Fruit fly (Drosophila melanogaster): ENCODE data around the gene CG12947.

CG12947 gene

DNA sequence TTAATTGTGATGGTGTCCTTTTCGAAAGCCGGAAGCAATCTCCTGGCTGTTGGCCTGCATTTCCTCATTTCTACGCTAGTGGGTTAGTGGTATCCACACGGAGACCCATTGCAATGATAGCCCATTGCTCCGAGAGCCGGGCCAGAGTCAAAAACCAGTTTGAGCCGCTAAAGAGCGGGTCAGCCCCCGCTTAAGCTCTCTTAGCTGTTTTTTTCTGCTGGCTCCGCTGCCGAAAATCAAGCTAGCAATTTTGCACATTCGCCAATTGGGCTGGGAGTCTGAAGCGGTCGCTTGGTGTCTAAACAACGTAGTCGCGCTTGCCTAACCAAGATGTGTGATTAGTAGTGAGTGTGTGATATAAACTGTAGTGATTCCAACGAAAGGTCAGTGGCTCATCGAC lies at the start of gene CG12947:
Gene CG12947, plus strand, starts transcription at position 301 of the 400 bp plus-strand sequence.
- no peak for TF ChIP-seq CTCF (optimal IDR thresholded peaks at IDR 0.05)
- no peak for TF ChIP-seq CG8478 (optimal IDR thresholded peaks at IDR 0.05)

DNA sequence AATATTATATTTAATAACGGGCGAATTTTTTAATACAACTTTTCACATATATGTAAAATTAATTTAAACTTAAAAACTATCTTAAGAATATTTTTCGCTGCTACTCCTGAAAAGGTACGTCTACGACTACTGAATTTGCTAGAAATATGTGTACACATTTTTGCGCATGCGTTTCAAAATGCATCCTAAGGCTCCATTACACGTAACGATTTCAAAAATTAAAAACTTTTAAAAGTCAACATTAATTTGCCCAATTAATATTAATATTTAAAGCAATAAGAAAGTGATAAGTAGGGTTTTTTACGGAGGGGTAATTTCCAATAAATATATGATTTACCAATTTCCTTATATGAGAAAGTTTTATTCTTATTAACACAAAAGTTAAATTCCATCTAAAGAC lies 49.1 kb upstream of the CG12947 start, which contains the start of gene FoxP:
Gene FoxP, minus strand, starts transcription at position 89 of the 400 bp plus-strand sequence.
- TF ChIP-seq CTCF (optimal IDR thresholded peaks at IDR 0.05) (no peak), CG8478 (optimal IDR thresholded peaks at IDR 0.05) (no peak)

DNA sequence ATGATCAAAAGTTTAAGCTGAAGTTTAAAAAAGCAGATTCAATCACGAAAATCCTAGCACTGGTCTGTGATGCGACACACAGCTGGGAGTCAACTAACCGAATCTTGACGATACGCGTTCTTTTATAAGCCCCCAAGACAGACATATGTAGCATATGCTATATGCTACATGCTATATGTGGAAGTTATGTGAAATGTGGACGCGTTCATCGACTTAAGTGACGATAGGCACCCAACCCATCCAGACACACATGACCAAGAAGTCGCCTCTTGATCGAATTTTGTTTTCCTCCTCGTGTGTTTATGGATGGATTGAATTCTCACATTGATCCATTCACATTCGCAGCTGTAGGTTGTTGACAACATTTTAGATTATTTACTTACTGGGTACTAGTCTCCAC lies 46.7 kb upstream of the CG12947 start, which contains the start of gene alphaTub85E:
Gene alphaTub85E, minus strand, starts transcription at position 101 of the 400 bp plus-strand sequence.
- no peak for TF ChIP-seq CTCF (optimal IDR thresholded peaks at IDR 0.05)
- no peak for TF ChIP-seq CG8478 (optimal IDR thresholded peaks at IDR 0.05)

DNA sequence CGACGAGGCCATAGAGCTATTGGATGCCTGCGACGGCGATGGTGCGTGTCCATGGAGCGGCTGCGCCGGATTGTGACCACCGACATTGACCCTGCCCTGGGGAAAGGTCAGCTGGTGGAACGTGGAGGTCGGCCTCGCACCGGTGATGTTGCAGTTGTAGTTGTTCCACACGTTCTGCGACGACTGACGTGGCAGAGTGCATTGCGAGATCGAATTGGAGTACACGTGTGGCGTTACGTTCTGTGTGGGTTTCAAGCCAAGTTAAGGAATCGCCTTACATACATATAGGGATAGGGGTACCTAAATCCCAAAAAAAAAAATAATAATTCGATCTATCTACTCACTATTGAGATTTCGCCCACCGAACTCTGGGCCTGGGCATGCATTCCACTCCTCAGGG lies 44.7 kb upstream of the CG12947 start:
- no peak for TF ChIP-seq CG8478 (optimal IDR thresholded peaks at IDR 0.05)
- no peak for TF ChIP-seq CTCF (optimal IDR thresholded peaks at IDR 0.05)

DNA sequence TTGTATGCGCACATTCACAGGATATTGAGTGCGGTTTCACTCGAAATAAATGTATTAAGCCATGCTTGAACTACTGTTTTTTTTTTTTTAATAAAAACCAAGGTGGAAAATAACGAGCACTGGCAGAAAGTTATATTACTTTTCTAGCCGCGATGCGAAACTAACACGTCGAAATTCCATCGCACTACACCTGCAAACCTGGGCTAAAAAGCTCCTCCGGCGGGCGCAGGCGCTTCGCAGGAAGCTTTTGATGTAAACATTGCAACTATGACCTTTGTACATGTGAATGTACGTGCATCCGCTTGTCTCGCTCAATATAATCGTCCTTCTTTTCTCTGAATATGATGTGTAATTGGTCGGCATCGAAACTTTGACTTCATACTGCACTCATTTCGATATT lies 40.1 kb upstream of the CG12947 start, which contains the start of gene side-VII:
Gene side-VII, minus strand, starts transcription at position 187 of the 400 bp plus-strand sequence.
- no peak for TF ChIP-seq CG8478 (optimal IDR thresholded peaks at IDR 0.05)
- no peak for TF ChIP-seq CTCF (optimal IDR thresholded peaks at IDR 0.05)

DNA sequence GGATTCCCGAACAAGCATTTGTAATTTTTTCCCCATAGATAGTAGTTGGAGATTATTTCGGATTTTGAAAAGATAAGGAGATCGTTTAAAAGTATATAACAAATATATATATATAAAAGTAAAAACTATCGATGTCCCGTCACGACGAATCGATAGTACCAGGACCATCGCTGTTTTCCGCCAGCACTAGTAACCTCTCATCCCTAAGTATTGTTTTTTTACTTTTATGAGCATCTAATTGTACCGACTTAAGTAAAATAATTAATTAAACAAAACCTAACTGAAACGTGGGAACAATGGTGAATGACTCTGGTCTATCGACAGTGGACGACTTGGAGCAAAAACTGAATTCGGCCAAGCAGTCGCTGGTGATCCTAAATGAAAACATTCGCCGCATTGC lies 39.2 kb upstream of the CG12947 start, which contains the start of gene Pnn:
Gene Pnn, plus strand, starts transcription at position 187 of the 400 bp plus-strand sequence.
- no peak for TF ChIP-seq CTCF (optimal IDR thresholded peaks at IDR 0.05)
- TF ChIP-seq CG8478 (optimal IDR thresholded peaks at IDR 0.05) = no peak

DNA sequence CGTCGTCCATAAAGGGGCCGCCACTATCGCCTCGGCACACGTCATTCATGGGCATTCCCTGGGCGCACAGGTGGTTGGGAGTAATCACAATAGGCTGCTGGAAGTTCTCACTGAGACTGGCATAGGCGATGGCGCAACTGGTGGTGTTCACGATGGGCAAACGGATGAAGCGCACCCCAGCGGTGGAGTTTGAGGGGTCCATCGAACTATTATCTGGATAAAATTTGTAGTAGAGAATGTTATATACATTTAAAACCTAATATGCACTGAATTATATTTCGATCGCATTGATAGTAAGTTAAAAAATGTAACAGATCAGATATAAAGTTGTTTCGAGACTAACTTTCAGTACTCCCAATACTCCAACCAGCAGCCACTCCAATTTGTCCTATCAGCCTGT lies 36.6 kb upstream of the CG12947 start, which contains the start of gene CG31415:
Gene CG31415, plus strand, starts transcription at position 301 of the 400 bp plus-strand sequence.
- no peak for TF ChIP-seq CTCF (optimal IDR thresholded peaks at IDR 0.05)
- no peak for TF ChIP-seq CG8478 (optimal IDR thresholded peaks at IDR 0.05)

DNA sequence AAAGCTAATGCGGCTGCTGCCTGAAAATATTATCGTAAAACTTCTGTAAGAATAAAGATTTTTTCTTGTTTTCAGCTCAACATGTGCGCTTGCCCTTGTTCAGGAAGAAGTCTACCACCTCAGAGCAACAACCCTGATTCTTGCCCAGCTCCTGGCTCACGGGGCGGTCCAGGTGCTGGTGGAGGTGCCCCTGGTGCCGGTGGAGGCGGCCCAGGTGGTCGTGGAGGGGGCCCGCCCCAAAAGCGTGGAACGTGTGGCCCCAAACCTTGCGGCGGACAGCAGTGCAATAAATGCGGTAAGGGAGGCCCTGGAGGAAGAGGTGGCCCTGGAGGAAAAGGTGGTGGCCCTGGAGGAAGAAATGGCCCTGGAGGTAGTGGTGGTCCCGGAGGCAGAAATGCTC lies 35.9 kb upstream of the CG12947 start:
- no peak for TF ChIP-seq CG8478 (optimal IDR thresholded peaks at IDR 0.05)
- no peak for TF ChIP-seq CTCF (optimal IDR thresholded peaks at IDR 0.05)

DNA sequence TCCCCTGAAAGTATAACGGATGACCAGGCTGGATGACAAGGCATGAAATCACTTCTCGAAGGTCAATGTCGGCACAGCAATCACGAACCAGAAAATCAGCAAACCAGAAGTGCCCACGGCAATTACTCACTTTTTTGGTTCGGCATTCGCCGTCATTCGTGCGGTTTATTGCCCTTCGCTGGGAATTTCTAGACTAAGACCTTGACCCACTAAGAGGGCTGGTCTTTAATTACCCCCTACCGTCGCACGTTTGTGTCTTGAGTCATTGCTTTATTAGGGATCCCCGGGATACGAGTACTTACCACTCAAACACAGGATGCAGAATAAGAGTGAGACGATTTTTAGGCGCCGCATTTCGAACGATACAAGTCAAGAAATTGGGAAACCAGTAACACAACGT lies 34.4 kb upstream of the CG12947 start:
- TF ChIP-seq CTCF (optimal IDR thresholded peaks at IDR 0.05) (no peak), CG8478 (optimal IDR thresholded peaks at IDR 0.05) (no peak)

DNA sequence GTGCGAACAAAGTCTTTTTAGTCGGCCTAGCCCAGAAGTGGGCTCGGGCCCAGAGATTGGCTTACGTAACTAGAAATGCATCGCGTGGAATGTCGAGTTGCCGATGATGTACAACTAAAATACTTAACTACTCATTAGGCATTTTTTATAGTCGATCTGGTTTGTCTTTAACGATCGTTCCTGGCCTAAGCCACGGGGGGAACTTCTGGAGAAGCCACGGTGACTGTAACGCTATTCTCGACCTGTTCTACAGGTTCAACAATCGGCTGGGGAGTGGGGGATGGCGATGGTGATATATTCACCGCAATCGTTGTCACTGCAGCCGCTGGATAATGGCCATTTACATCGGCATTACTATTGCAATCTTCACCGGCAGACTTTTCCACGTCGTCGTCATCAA lies 33.6 kb upstream of the CG12947 start, which contains the start of gene CG34409:
Gene CG34409, minus strand, starts transcription at position 101 of the 400 bp plus-strand sequence.
- TF ChIP-seq CG8478 (optimal IDR thresholded peaks at IDR 0.05) = no peak
- no peak for TF ChIP-seq CTCF (optimal IDR thresholded peaks at IDR 0.05)

DNA sequence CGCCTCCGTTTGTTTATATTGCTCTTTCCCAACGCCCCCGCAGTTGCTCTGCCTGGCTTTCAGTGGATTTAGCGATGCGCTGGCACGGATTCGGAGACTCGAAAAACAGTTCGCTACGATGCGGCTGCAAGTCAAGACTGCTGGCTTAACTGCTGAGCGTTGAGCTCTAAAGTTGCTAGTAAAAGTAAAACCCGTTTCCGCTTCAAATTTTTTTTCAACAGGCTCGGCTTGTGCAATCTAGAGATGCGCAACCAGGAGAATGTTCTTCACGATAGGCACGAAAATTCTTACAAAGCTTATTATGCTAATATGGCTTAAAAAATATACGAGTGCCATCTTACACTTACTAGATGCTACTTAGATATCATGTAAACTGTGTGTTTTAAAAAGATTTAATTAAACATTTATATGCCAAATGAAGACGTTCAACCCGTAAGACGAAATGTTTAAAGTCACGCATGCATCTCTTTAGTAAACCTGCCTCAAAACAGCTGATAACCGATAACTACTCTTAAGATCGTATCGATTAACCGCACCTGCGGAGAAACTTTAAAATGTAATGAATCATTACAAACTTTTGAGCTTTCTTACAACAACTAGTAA lies 32.5 kb upstream of the CG12947 start, which contains the start of gene CG12948:
Gene CG12948, minus strand, starts transcription at position 473 of the 603 bp plus-strand sequence.
- TF ChIP-seq CTCF (optimal IDR thresholded peaks at IDR 0.05) (no peak), CG8478 (optimal IDR thresholded peaks at IDR 0.05) (no peak)

DNA sequence ATGACTTTTGCATAAGTTTGCCTTT lies 32.2 kb upstream of the CG12947 start, which contains the start of gene PpD3:
Gene PpD3, plus strand, starts transcription at position 1 of the 25 bp plus-strand sequence.
- TF ChIP-seq CG8478 (optimal IDR thresholded peaks at IDR 0.05) (no peak), CTCF (optimal IDR thresholded peaks at IDR 0.05) (no peak)

DNA sequence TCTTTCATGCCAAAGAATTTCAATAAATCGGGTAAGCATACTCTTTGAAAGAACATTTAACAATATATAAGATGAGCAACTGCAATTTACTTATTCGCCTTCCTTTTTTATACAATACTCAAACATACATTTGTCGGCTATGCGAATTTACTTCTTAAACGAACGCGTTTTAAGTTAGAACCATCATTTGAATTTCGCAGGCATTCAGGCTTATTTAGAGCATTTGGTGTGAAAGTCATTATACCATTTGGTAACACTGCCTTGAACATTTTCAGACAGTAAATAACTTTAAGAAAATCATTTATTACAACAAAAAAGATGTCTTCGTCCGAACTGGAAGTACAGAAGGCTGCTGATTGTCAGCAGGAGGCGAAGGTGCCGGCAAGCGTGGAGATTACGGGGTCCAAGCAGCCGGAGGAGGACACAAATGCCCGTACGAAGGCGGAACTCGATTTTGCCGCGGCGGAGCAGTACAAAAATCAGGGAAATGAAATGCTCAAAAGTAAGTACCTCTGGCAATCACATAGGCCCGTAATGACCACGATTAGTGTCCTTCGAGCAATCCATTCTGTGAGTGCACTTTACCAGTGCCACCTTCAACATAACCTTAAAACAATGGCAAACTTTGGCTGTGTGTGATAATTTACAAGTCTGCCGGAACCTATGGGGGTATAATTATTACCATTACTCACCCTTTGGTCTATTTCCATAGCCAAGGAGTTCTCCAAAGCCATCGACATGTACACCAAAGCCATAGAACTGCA lies 31.8 kb upstream of the CG12947 start:
- TF ChIP-seq CG8478 (optimal IDR thresholded peaks at IDR 0.05) = no peak
- TF ChIP-seq CTCF (optimal IDR thresholded peaks at IDR 0.05) = no peak

DNA sequence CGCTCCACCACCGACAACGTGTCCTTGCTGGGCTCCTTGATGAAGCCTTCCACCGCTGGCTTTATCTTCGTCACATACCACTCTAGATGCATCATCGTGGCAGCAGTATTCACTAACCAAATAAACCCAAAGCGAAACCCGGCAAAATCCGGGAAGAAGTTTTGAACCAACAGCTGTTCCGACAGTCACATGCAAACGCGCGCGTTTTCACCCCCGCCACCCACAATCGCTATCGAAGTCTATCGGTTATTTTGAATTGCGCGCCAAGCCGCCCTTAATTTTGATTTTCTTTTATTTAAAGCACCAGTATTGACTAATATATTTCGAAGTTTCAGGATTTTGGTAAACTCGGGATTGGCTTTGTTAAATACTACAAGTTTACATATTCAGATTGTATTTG lies 25.4 kb upstream of the CG12947 start, which contains the start of gene Tti1:
Gene Tti1, minus strand, starts transcription at position 200 of the 400 bp plus-strand sequence.
- TF ChIP-seq CG8478 (optimal IDR thresholded peaks at IDR 0.05) = no peak
- TF ChIP-seq CTCF (optimal IDR thresholded peaks at IDR 0.05) = no peak

DNA sequence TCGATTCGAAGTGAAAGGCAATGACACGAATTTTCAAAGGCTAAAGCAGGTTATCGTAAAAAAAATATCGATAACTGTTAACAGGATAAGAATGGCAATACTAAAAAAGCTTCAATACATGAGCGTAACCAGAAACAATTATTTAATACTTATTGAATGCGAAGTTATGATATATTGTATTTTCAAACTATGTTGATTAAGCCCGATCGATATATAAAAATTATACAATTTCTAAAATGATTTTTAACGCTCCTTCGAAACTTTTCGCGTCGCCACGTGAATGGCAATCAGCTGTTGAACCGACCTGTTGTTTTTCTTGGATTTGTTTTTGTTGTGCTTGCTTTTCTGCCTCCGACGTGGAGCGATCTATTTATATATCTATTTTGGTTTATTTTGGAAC lies 23.7 kb upstream of the CG12947 start, which contains the start of the genes Alg12 and Rpt3R:
Gene Alg12, plus strand, starts transcription at position 305 of the 400 bp plus-strand sequence.
Gene Rpt3R, minus strand, starts transcription at position 324 of the 400 bp plus-strand sequence.
- TF ChIP-seq CG8478 (optimal IDR thresholded peaks at IDR 0.05) = no peak
- TF ChIP-seq CTCF (optimal IDR thresholded peaks at IDR 0.05) = no peak
